Worm (Caenorhabditis elegans): ENCODE results near the gene R07B7.2.

DNA sequence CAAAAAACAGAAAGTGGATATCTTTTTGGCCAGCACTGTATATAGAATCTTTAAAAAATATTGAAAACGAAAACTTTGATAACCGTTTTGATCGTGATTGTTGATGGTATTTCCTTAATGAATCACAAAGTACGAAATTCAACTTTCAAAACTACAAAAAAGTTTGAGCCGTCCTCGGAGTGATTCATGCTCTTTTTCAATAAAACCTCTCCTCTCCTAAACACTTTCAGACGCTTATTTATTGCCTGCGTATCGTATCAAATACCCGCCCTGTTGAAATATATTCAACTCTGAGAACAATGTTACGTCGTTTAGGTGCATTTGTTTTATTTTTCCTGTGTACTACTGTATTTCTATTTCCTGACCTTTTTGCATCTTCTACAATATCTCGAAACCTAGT, 38.6 kb downstream of the R07B7.2 start:
- TF ChIP-seq nfya-1 (tag; optimal IDR thresholded peaks at IDR 0.05; ENCODE audit: borderline replicate concordance, insufficient read depth) (no peak), ccch-3 (GFP tag; optimal IDR thresholded peaks at IDR 0.05) (no peak), atf-7 (tag; optimal IDR thresholded peaks at IDR 0.05) (no peak), ets-4 (GFP tag; optimal IDR thresholded peaks at IDR 0.05) (no peak), ceh-100 (GFP tag; IDR thresholded peaks at IDR 0.05) (no peak), dpl-1 (GFP tag; optimal IDR thresholded peaks at IDR 0.05) (no peak), F10E7.11 (tag; optimal IDR thresholded peaks at IDR 0.05) (no peak), unc-130 (GFP tag; optimal IDR thresholded peaks at IDR 0.05) (no peak)
